Worm (Caenorhabditis elegans) whole organism, mixed stage, embryonic: ENCODE data around the gene Y53C12B.1.

Experiments
- ces-1 ChIP-seq: fragments of 150-350 bp; optimal IDR thresholded peaks from 2 replicates; lab custom pipeline; 2014; ENCODE audit warnings: missing biosample characterization, missing genetic modification reagents, missing genetic modification characterization
- drap-1 ChIP-seq: fragments of 200-800 bp; sonication (Bioruptor generic); optimal IDR thresholded peaks from 3 replicates; lab custom pipeline; 2018; ENCODE audit warnings: mild to moderate bottlenecking, missing genetic modification characterization, missing compliant biosample characterization
- elt-3 ChIP-seq: fragments of 150-350 bp; optimal IDR thresholded peaks from 2 replicates; lab custom pipeline; 2014; ENCODE audit warnings: missing biosample characterization, missing genetic modification characterization
- nhr-76 ChIP-seq: sonication (generic microtip); optimal IDR thresholded peaks from 2 replicates; lab custom pipeline; 2017; ENCODE audit warnings: missing biosample characterization, missing genetic modification characterization
- zip-8 ChIP-seq: fragments of 150-350 bp; optimal IDR thresholded peaks from 2 replicates; lab custom pipeline; 2014; ENCODE audit warnings: missing biosample characterization, missing genetic modification characterization

- TF ChIP-seq nhr-76 (tag; lab: Kevin White, UChicago) (no peak), drap-1 (GFP tag; lab: Kevin White, UChicago) (no peak), zip-8 (no peak), ces-1 (GFP tag; lab: Kevin White, UChicago) (no peak), elt-3 (tag; lab: Kevin White, UChicago) (no peak)
These were observed 36.0 kb upstream of the Y53C12B.1 start, which contains the start of gene cyp-13A1 for ce11 chrII:9781842-9782241.
